Worm (Caenorhabditis elegans): ENCODE measurements around the gene lpr-3.

DNA sequence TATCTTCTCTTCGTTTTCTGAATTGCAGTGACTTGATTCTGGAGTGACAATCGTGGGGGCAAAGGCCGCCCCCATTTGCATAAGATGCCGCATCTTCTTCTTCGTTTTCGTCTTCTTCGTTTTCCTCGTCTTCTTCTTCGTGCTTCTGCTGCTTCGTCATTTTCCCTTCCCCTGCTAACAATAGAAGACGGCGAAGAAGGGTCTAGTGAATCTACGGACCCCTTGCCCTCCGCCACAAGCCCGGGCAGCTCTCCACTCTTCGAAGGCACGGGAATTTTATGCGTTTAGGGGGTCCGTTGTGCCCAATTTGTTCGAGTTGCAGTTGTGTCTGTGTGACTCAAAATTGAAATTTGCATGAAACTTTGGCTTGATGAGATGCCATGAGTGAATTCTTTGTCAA is 25.3 kb upstream of the lpr-3 start:
- TF ChIP-seq T22C8.4 (GFP tag; IDR thresholded peaks at IDR 0.05) (no peak), flt-1 (GFP tag; IDR thresholded peaks at IDR 0.05) (peak; percentile 53; the same call in 1 of the 2 replicates), klf-2 (GFP tag; conservative IDR thresholded peaks at IDR 0.05) (no peak)
